Worm (Caenorhabditis elegans) whole organism, early embryonic: ENCODE measurements around the gene npp-1.

Experiments used
- ama-1 ChIP-seq: fragments of 150-350 bp; optimal IDR thresholded peaks from 2 replicates; lab custom pipeline; 2014
- hnd-1 ChIP-seq: sonication (generic microtip); optimal IDR thresholded peaks from 2 replicates; lab custom pipeline; 2016; ENCODE audit warnings: missing genetic modification characterization, missing compliant biosample characterization
- sea-1 ChIP-seq: fragments of 200-800 bp; sonication (Bioruptor generic); conservative IDR thresholded peaks from 2 replicates; pipeline ENCODE4 v1.3.6; 2022; ENCODE audit warnings: missing genetic modification characterization, missing compliant biosample characterization
- tbx-37 ChIP-seq: fragments of 200-800 bp; sonication (Bioruptor generic); conservative IDR thresholded peaks from 2 replicates; pipeline ENCODE4 v1.3.6; 2022; ENCODE audit warnings: missing genetic modification reagents, missing genetic modification characterization, missing compliant biosample characterization
- tra-4 ChIP-seq: sonication (generic microtip); optimal IDR thresholded peaks from 2 replicates; lab custom pipeline; 2017; ENCODE audit warnings: missing genetic modification characterization, missing compliant biosample characterization

DNA sequence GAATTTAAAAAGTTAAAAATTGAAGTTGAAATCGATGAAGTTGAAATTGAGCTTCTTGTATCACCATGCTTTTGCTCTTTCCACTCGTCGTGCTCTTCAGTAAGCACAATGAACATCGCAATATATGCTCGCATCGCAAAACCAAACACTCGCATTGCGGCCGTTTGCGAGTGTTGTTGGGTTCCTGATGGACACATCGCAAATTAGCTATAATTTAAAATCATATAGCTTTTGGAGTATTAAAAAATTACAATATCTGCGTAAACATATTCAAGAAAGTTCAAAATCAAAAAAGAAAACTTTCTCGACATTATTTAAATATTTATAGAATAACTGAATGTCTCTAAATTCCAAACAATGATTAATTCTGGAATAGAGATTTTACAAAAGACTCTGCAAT lies 16.2 kb upstream of the npp-1 start, which contains the start of gene K07F5.17:
- TF ChIP-seq ama-1 (lab: Kevin White, UChicago) (no peak), hnd-1 (tag; lab: Kevin White, UChicago) (no peak), tbx-37 (GFP tag; lab: Robert Waterston, UW) (no peak), sea-1 (GFP tag; lab: Robert Waterston, UW) (no peak), tra-4 (no peak)
